Worm (Caenorhabditis elegans): ENCODE measurements around the gene sut-1.

ce11 chrII:1088527-1089230 lies 34.4 kb downstream of the sut-1 start:
- TF ChIP-seq mdl-1 (tag; optimal IDR thresholded peaks at IDR 0.05), result no peak
- TF ChIP-seq pqm-1 (tag; optimal IDR thresholded peaks at IDR 0.05), result no peak
- TF ChIP-seq tbx-2 (tag; optimal IDR thresholded peaks at IDR 0.05), result no peak
- no peak for TF ChIP-seq mml-1 (tag; optimal IDR thresholded peaks at IDR 0.05)
- no peak for TF ChIP-seq nhr-76 (tag; optimal IDR thresholded peaks at IDR 0.05)
- TF ChIP-seq nhr-28 (tag; optimal IDR thresholded peaks at IDR 0.05), result no peak
- no peak for TF ChIP-seq fkh-10 (GFP tag; optimal IDR thresholded peaks at IDR 0.05)
- TF ChIP-seq ama-1 (optimal IDR thresholded peaks at IDR 0.05), result no peak
